Fruit fly (Drosophila melanogaster) whole organism, embryonic: Measurements from ENCODE around the gene CG14715.
A peak's percentile ranks its signal among the peaks of the same experiment; 100 is the strongest.

Experiments used
- CG12391 ChIP-seq: fragments of 200-800 bp; sonication (Bioruptor generic); optimal IDR thresholded peaks from 3 replicates; lab custom pipeline; 2018; ENCODE audit warnings: missing biosample characterization, mild to moderate bottlenecking, missing genetic modification characterization, moderate library complexity
- CG14710 ChIP-seq: fragments of 200-800 bp; sonication (Bioruptor generic); optimal IDR thresholded peaks from 3 replicates; lab custom pipeline; 2019; ENCODE audit warnings: missing biosample characterization, mild to moderate bottlenecking, missing genetic modification characterization, moderate library complexity
- CG16813 ChIP-seq: fragments of 200-800 bp; sonication (Bioruptor generic); IDR thresholded peaks from 3 replicates; pipeline ENCODE4 v1.3.6; 2022; ENCODE audit warnings: missing biosample characterization, missing genetic modification characterization; ENCODE audit not compliant: partially characterized antibody
- CG17361 ChIP-seq: fragments of 200-800 bp; sonication (Bioruptor generic); IDR thresholded peaks from 3 replicates; pipeline ENCODE4 v1.3.6; 2022; ENCODE audit warnings: missing biosample characterization, missing genetic modification characterization
- CG18262 ChIP-seq: fragments of 200-800 bp; optimal IDR thresholded peaks from 3 replicates; lab custom pipeline; 2019; ENCODE audit warnings: missing biosample characterization, mild to moderate bottlenecking, missing genetic modification characterization, moderate library complexity
- CG32772 ChIP-seq: fragments of 200-800 bp; sonication (Bioruptor generic); IDR thresholded peaks from 2 replicates; pipeline ENCODE4 v1.3.6; 2022; ENCODE audit warnings: missing biosample characterization, missing genetic modification characterization
- CG3838 ChIP-seq: fragments of 200-800 bp; sonication (Bioruptor generic); optimal IDR thresholded peaks from 3 replicates; lab custom pipeline; 2016; ENCODE audit warnings: missing biosample characterization, missing genetic modification characterization
- CG7271 ChIP-seq: fragments of 200-800 bp; sonication (Bioruptor generic); optimal IDR thresholded peaks from 2 replicates; lab custom pipeline; 2018; ENCODE audit warnings: missing biosample characterization, mild to moderate bottlenecking, missing genetic modification characterization, moderate library complexity
- CG7839 ChIP-seq: fragments of 200-800 bp; sonication (Bioruptor generic); optimal IDR thresholded peaks from 3 replicates; lab custom pipeline; 2018; ENCODE audit warnings: missing biosample characterization, mild to moderate bottlenecking, missing genetic modification characterization, moderate library complexity
- CG7963 ChIP-seq: fragments of 200-800 bp; sonication (Bioruptor generic); IDR thresholded peaks from 3 replicates; pipeline ENCODE4 v1.3.6; 2022; ENCODE audit warnings: missing biosample characterization, missing genetic modification characterization; ENCODE audit not compliant: partially characterized antibody
- CG8765 ChIP-seq: fragments of 200-800 bp; sonication (Bioruptor generic); IDR thresholded peaks from 2 replicates; pipeline ENCODE4 v1.3.6; 2022; ENCODE audit warnings: missing biosample characterization, missing genetic modification characterization
- CG9727 ChIP-seq: fragments of 200-800 bp; sonication (Bioruptor generic); optimal IDR thresholded peaks from 3 replicates; lab custom pipeline; 2017; ENCODE audit warnings: missing biosample characterization, mild to moderate bottlenecking, missing genetic modification characterization
- CHES-1-like ChIP-seq: fragments of 200-800 bp; sonication (Bioruptor generic); optimal IDR thresholded peaks from 2 replicates; lab custom pipeline; 2016; ENCODE audit warnings: missing biosample characterization, missing genetic modification characterization
- CrebB ChIP-seq: fragments of 200-800 bp; sonication (Bioruptor generic); optimal IDR thresholded peaks from 3 replicates; lab custom pipeline; 2018; ENCODE audit warnings: missing biosample characterization, mild to moderate bottlenecking, missing genetic modification characterization
- Doc2 ChIP-seq: fragments of 200-800 bp; sonication (Bioruptor generic); IDR thresholded peaks from 2 replicates; pipeline ENCODE4 v1.3.6; 2022; ENCODE audit warnings: missing biosample characterization, missing genetic modification characterization
- HLH54F ChIP-seq: fragments of 200-800 bp; sonication (Bioruptor generic); optimal IDR thresholded peaks from 3 replicates; lab custom pipeline; 2016; ENCODE audit warnings: missing biosample characterization, missing genetic modification characterization
- NC2β ChIP-seq: fragments of 200-800 bp; sonication (Bioruptor generic); optimal IDR thresholded peaks from 2 replicates; lab custom pipeline; 2016; ENCODE audit warnings: missing biosample characterization, missing genetic modification characterization
- Oli ChIP-seq: fragments of 200-800 bp; sonication (Bioruptor generic); optimal IDR thresholded peaks from 2 replicates; lab custom pipeline; 2018; ENCODE audit warnings: missing biosample characterization, mild to moderate bottlenecking, missing genetic modification characterization, moderate library complexity
- PHDP ChIP-seq: fragments of 200-800 bp; sonication (Bioruptor generic); optimal IDR thresholded peaks from 3 replicates; lab custom pipeline; 2018; ENCODE audit warnings: missing biosample characterization, mild to moderate bottlenecking, missing genetic modification characterization, moderate library complexity
- Pdp1 ChIP-seq, 2 experiments: fragments of 200-800 bp; sonication (Bioruptor generic); optimal IDR thresholded peaks; 3 replicates each; lab custom pipeline; 2016; ENCODE audit warnings: missing biosample characterization in 2 of 2, missing genetic modification characterization in 2 of 2, mild to moderate bottlenecking in 1 of 2, moderate library complexity in 1 of 2
- Sry-δ ChIP-seq: fragments of 200-800 bp; sonication (Bioruptor generic); optimal IDR thresholded peaks from 2 replicates; lab custom pipeline; 2016; ENCODE audit warnings: missing biosample characterization, missing genetic modification characterization
- al ChIP-seq: fragments of 200-800 bp; sonication (Bioruptor generic); IDR thresholded peaks from 2 replicates; pipeline ENCODE4 v1.3.6; 2022; ENCODE audit warnings: missing biosample characterization, missing genetic modification characterization
- aop ChIP-seq: fragments of 200-800 bp; sonication (Bioruptor generic); IDR thresholded peaks from 2 replicates; pipeline ENCODE4 v1.3.6; 2022; ENCODE audit warnings: missing biosample characterization, missing genetic modification characterization
- ci ChIP-seq: fragments of 200-800 bp; sonication (Bioruptor generic); IDR thresholded peaks from 3 replicates; pipeline ENCODE4 v1.3.6; 2022; ENCODE audit warnings: missing biosample characterization, missing genetic modification characterization
- dan ChIP-seq: fragments of 200-800 bp; sonication (Bioruptor generic); IDR thresholded peaks from 2 replicates; pipeline ENCODE4 v1.3.6; 2022; ENCODE audit warnings: missing biosample characterization, missing genetic modification characterization
- dmrt99B ChIP-seq: fragments of 200-800 bp; sonication (Bioruptor generic); optimal IDR thresholded peaks from 2 replicates; lab custom pipeline; 2018; ENCODE audit warnings: missing biosample characterization, mild to moderate bottlenecking, missing genetic modification characterization, moderate library complexity
- gem ChIP-seq: fragments of 200-800 bp; sonication (Bioruptor generic); optimal IDR thresholded peaks from 2 replicates; lab custom pipeline; 2019; ENCODE audit warnings: missing biosample characterization, mild to moderate bottlenecking, missing genetic modification characterization, moderate library complexity
- grau ChIP-seq: fragments of 200-800 bp; optimal IDR thresholded peaks from 3 replicates; lab custom pipeline; 2019; ENCODE audit warnings: missing biosample characterization, mild to moderate bottlenecking, missing genetic modification characterization, moderate library complexity
- grn ChIP-seq: fragments of 200-800 bp; sonication (Bioruptor generic); optimal IDR thresholded peaks from 3 replicates; lab custom pipeline; 2017; ENCODE audit warnings: missing biosample characterization, missing genetic modification characterization
- gsb ChIP-seq: fragments of 200-800 bp; sonication (Bioruptor generic); IDR thresholded peaks from 2 replicates; pipeline ENCODE4 v1.3.6; 2022; ENCODE audit warnings: missing biosample characterization, missing genetic modification characterization
- hbn ChIP-seq: fragments of 200-800 bp; sonication (Bioruptor generic); IDR thresholded peaks from 2 replicates; pipeline ENCODE4 v1.3.6; 2022; ENCODE audit warnings: missing biosample characterization, missing genetic modification characterization; ENCODE audit not compliant: partially characterized antibody
- jumu ChIP-seq: fragments of 200-800 bp; sonication (Bioruptor generic); optimal IDR thresholded peaks from 3 replicates; lab custom pipeline; 2016; ENCODE audit warnings: missing biosample characterization, missing genetic modification characterization
- kah ChIP-seq: fragments of 200-800 bp; sonication (Bioruptor generic); optimal IDR thresholded peaks from 2 replicates; lab custom pipeline; 2018; ENCODE audit warnings: missing biosample characterization, mild to moderate bottlenecking, missing genetic modification characterization
- onecut ChIP-seq: fragments of 200-800 bp; sonication (Bioruptor generic); IDR thresholded peaks from 2 replicates; pipeline ENCODE4 v1.3.6; 2022; ENCODE audit warnings: missing biosample characterization, missing genetic modification characterization
- pros ChIP-seq: fragments of 200-800 bp; sonication (Bioruptor generic); optimal IDR thresholded peaks from 3 replicates; lab custom pipeline; 2019; ENCODE audit warnings: missing biosample characterization, mild to moderate bottlenecking, missing genetic modification characterization, moderate library complexity
- ranshi ChIP-seq: fragments of 200-800 bp; sonication (Bioruptor generic); IDR thresholded peaks from 2 replicates; pipeline ENCODE4 v1.3.6; 2022; ENCODE audit warnings: missing biosample characterization, missing genetic modification characterization
- row ChIP-seq: fragments of 200-800 bp; sonication (Bioruptor generic); IDR thresholded peaks from 3 replicates; pipeline ENCODE4 v1.3.6; 2022; ENCODE audit warnings: missing biosample characterization, missing genetic modification characterization
- salm ChIP-seq: fragments of 200-800 bp; sonication (Bioruptor generic); optimal IDR thresholded peaks from 2 replicates; lab custom pipeline; 2018; ENCODE audit warnings: missing biosample characterization, mild to moderate bottlenecking, missing genetic modification characterization
- sd ChIP-seq: fragments of 200-800 bp; sonication (Bioruptor generic); optimal IDR thresholded peaks from 3 replicates; lab custom pipeline; 2018; ENCODE audit warnings: missing biosample characterization, mild to moderate bottlenecking, missing genetic modification characterization, moderate library complexity
- stwl ChIP-seq: fragments of 200-800 bp; sonication (Bioruptor generic); optimal IDR thresholded peaks from 3 replicates; lab custom pipeline; 2018; ENCODE audit warnings: missing biosample characterization, mild to moderate bottlenecking, missing genetic modification characterization, moderate library complexity
- tll ChIP-seq, 2 experiments: fragments of 200-800 bp in 1 of 2; fragments of >200 bp in 1 of 2; sonication (Bioruptor generic) in 1 of 2; optimal IDR thresholded peaks; 2 replicates each; lab custom pipeline; 2017 to 2019; ENCODE audit warnings: missing biosample characterization in 2 of 2, missing genetic modification characterization in 2 of 2, mild to moderate bottlenecking in 1 of 2, moderate library complexity in 1 of 2
- unc-4 ChIP-seq: fragments of 200-800 bp; sonication (Bioruptor generic); IDR thresholded peaks from 2 replicates; pipeline ENCODE4 v1.3.6; 2022; ENCODE audit warnings: missing biosample characterization, missing genetic modification characterization; ENCODE audit not compliant: partially characterized antibody
- vfl ChIP-seq: fragments of 200-800 bp; sonication (Bioruptor generic); optimal IDR thresholded peaks from 2 replicates; lab custom pipeline; 2016; ENCODE audit warnings: missing biosample characterization, missing genetic modification characterization
- zen ChIP-seq: fragments of 200-800 bp; sonication (Bioruptor generic); optimal IDR thresholded peaks from 3 replicates; lab custom pipeline; 2018; ENCODE audit warnings: missing biosample characterization, mild to moderate bottlenecking, missing genetic modification characterization, moderate library complexity

The CG14715 gene

DNA sequence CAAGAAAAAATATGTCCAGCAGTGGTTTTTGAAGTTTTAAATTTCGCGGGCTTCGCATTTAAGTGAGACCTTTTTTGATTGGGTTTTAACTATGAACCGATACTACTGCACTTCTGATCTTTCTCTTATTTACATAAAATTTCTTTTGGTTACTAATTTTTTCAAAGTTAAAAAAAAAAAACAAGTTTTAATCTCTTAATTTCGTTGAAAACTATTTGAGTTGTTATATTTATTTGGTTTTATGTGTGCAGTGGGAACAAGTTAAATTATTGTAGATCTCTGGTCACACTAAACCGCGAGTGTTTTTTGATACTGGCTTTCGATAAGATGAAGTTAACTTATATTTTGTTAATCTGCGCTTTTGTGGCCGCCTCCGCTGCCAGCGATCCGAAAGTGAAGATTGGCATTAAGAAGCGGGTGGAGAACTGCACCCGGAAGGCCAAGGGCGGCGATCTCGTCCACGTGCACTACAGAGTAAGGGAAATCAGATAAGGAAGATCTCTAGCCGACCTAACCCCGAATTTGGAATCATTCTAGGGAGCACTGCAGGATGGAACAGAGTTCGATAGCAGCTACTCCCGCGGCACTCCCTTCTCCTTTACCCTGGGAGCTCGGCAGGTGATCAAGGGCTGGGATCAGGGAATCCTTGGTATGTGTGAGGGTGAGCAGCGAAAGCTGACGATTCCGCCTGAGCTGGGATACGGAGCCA, at the start of gene CG14715 (continued):
- TF ChIP-seq gsb (GFP tag; lab: Robert Waterston, UW): no peak
- 0 out of 2 replicates have a peak, but pooled peaks have one; percentile 19 for TF ChIP-seq al (GFP tag; lab: Robert Waterston, UW)
- TF ChIP-seq zen (tag; lab: Kevin White, UChicago): peak; percentile 18
- TF ChIP-seq NC2β (GFP tag; lab: Kevin White, UChicago): peak; percentile 47
- peak; percentile 45 for TF ChIP-seq jumu (GFP tag; lab: Kevin White, UChicago)
- peak; percentile 69 for TF ChIP-seq stwl (tag; lab: Kevin White, UChicago)
- peak; percentile 4 for TF ChIP-seq HLH54F (GFP tag; lab: Kevin White, UChicago)
- TF ChIP-seq CG7963 (GFP tag; lab: Robert Waterston, UW): no peak
- TF ChIP-seq CG3838: no peak
- TF ChIP-seq aop: no peak
- TF ChIP-seq Sry-δ (GFP tag; lab: Kevin White, UChicago): peak; percentile 63
- peak; percentile 34 to 63 for TF ChIP-seq Pdp1 (GFP tag; optimal IDR thresholded peaks at IDR 0.05; lab: Kevin White, UChicago)
- no peak for TF ChIP-seq pros
- TF ChIP-seq ranshi (GFP tag; lab: Robert Waterston, UW): peak; percentile 64
- peak; percentile 48 for TF ChIP-seq CG7839 (tag; lab: Kevin White, UChicago)
- TF ChIP-seq dan: no peak
- no peak for TF ChIP-seq vfl (GFP tag; lab: Kevin White, UChicago)
- peak; percentile 76 for TF ChIP-seq CG12391 (tag; lab: Kevin White, UChicago)
- TF ChIP-seq CHES-1-like (GFP tag; lab: Kevin White, UChicago): peak; percentile 55
- TF ChIP-seq grn (GFP tag; lab: Kevin White, UChicago): peak; percentile 98
- TF ChIP-seq Oli (tag; lab: Kevin White, UChicago): peak; percentile 12
- TF ChIP-seq CG8765 (GFP tag; lab: Robert Waterston, UW): no peak
- TF ChIP-seq onecut (GFP tag; lab: Robert Waterston, UW): no peak
- TF ChIP-seq CG7271 (tag; lab: Kevin White, UChicago): no peak
- TF ChIP-seq kah (GFP tag; lab: Kevin White, UChicago): no peak
- no peak for TF ChIP-seq salm (tag; lab: Kevin White, UChicago)
- peak in 1 of 2 experiments; percentile 10 for TF ChIP-seq tll (GFP tag; optimal IDR thresholded peaks at IDR 0.05; lab: Kevin White, UChicago)
- no peak for TF ChIP-seq Doc2 (GFP tag; lab: Robert Waterston, UW)
- TF ChIP-seq CG17361 (GFP tag; lab: Robert Waterston, UW): peak; percentile 60; the same call in 2 of the 3 replicates
- peak; percentile 51; the same call in 1 of the 2 replicates for TF ChIP-seq unc-4
- no peak for TF ChIP-seq sd
- no peak for TF ChIP-seq ci (GFP tag; lab: Robert Waterston, UW)
- TF ChIP-seq CG9727 (GFP tag; lab: Kevin White, UChicago): peak; percentile 30
- no peak for TF ChIP-seq CG32772 (GFP tag; lab: Robert Waterston, UW)
- TF ChIP-seq CrebB (tag; lab: Kevin White, UChicago): no peak
- TF ChIP-seq gem (tag; lab: Kevin White, UChicago): peak; percentile 72
- peak; percentile 82 for TF ChIP-seq row (GFP tag; lab: Robert Waterston, UW)
- TF ChIP-seq dmrt99B: peak; percentile 5
- peak; percentile 86 for TF ChIP-seq CG14710
- TF ChIP-seq CG16813 (GFP tag; lab: Robert Waterston, UW): peak; percentile 58
- TF ChIP-seq grau (tag; lab: Kevin White, UChicago): peak; percentile 21
- peak; percentile 31 for TF ChIP-seq CG18262 (tag; lab: Kevin White, UChicago)
- peak; percentile 28 for TF ChIP-seq PHDP (tag; lab: Kevin White, UChicago)
- peak; percentile 37; the same call in 1 of the 2 replicates for TF ChIP-seq hbn
